Fruit fly (Drosophila melanogaster): ENCODE data around the gene CG7573.

The CG7573 gene

DNA sequence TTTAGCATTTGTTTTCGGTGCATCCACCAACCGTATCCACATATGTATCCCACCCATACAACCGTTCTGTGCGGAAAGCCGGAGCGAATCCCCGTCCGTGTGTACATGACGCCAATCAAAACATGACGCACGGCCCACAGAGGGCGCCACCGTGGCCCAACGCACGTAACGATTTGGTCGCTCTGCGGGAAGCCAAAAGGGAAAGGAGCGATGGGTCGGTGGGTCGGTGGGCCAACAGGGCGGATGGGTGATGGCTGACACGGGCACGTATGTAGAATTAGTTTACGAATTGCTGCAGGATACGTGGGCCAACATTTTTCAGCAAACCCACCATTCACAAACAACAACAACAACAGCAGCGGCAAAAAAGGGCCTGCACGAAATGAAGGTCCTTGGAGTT, 47.2 kb downstream of the CG7573 start (continued):
- TF ChIP-seq Mrtf (GFP tag; IDR thresholded peaks at IDR 0.05) (0 out of 3 replicates have a peak, but pooled peaks have one; percentile 44), fd96Cb (tag; optimal IDR thresholded peaks at IDR 0.05) (no peak), Oli (tag; optimal IDR thresholded peaks at IDR 0.05) (no peak), CG10431 (GFP tag; optimal IDR thresholded peaks at IDR 0.05) (no peak), disco-r (GFP tag; optimal IDR thresholded peaks at IDR 0.05) (no peak), dati (GFP tag; IDR thresholded peaks at IDR 0.05) (no peak; the same call in 1 of the 2 replicates), bsh (GFP tag; optimal IDR thresholded peaks at IDR 0.05) (peak in 1 of 2 experiments; percentile 14), inv (GFP tag; IDR thresholded peaks at IDR 0.05; ENCODE audit: partially characterized antibody) (no peak), Hr78 (GFP tag; optimal IDR thresholded peaks at IDR 0.05) (no peak), croc (GFP tag; conservative IDR thresholded peaks at IDR 0.05) (no peak), GATAe (GFP tag; conservative IDR thresholded peaks at IDR 0.05) (no peak), CG3726 (GFP tag; IDR thresholded peaks at IDR 0.05) (no peak), jumu (GFP tag; optimal IDR thresholded peaks at IDR 0.05) (peak; percentile 2), lilli (GFP tag; optimal IDR thresholded peaks at IDR 0.05) (no peak), Bgb (GFP tag; IDR thresholded peaks at IDR 0.05; ENCODE audit: partially characterized antibody) (peak; percentile 24; the same call in 1 of the 2 replicates), lmd (GFP tag; IDR thresholded peaks at IDR 0.05) (0 out of 2 replicates have a peak, but pooled peaks have one; percentile 5), Gsc (GFP tag; IDR thresholded peaks at IDR 0.05) (no peak), CG34376 (GFP tag; optimal IDR thresholded peaks at IDR 0.05) (no peak), ken (GFP tag; IDR thresholded peaks at IDR 0.05) (peak; percentile 43; the same call in 1 of the 3 replicates), fru (optimal IDR thresholded peaks at IDR 0.05) (no peak), ap (GFP tag; IDR thresholded peaks at IDR 0.05) (no peak), NC2α (GFP tag; optimal IDR thresholded peaks at IDR 0.05) (no peak), CG1832 (GFP tag; optimal IDR thresholded peaks at IDR 0.05) (no peak), Hsf (GFP tag; optimal IDR thresholded peaks at IDR 0.05) (no peak), so (GFP tag; IDR thresholded peaks at IDR 0.05) (0 out of 3 replicates have a peak, but pooled peaks have one; percentile 33), Hand (GFP tag; optimal IDR thresholded peaks at IDR 0.05) (no peak), CG17328 (GFP tag; IDR thresholded peaks at IDR 0.05) (0 out of 2 replicates have a peak, but pooled peaks have one; percentile 24), CG15011 (GFP tag; optimal IDR thresholded peaks at IDR 0.05) (no peak), Max (GFP tag; optimal IDR thresholded peaks at IDR 0.05) (no peak), CG12299 (tag; optimal IDR thresholded peaks at IDR 0.05) (no peak), chm (GFP tag; IDR thresholded peaks at IDR 0.05) (peak; percentile 66; the same call in 1 of the 2 replicates), CG13123 (GFP tag; optimal IDR thresholded peaks at IDR 0.05) (no peak), Oaz (GFP tag; IDR thresholded peaks at IDR 0.05) (no peak), HLH54F (GFP tag; optimal IDR thresholded peaks at IDR 0.05) (no peak), sima (GFP tag; optimal IDR thresholded peaks at IDR 0.05) (no peak), CHES-1-like (GFP tag; optimal IDR thresholded peaks at IDR 0.05) (no peak), tx (GFP tag; optimal IDR thresholded peaks at IDR 0.05) (no peak), ase (GFP tag; IDR thresholded peaks at IDR 0.05) (no peak), CG15696 (tag; optimal IDR thresholded peaks at IDR 0.05) (no peak), CrebB (tag; optimal IDR thresholded peaks at IDR 0.05) (no peak), Abd-B (GFP tag; optimal IDR thresholded peaks at IDR 0.05) (no peak), sr (GFP tag; IDR thresholded peaks at IDR 0.05) (0 out of 3 replicates have a peak, but pooled peaks have one; percentile 31), Dref (GFP tag; IDR thresholded peaks at IDR 0.05) (no peak), Nf-YA (GFP tag; IDR thresholded peaks at IDR 0.05) (no peak), CG6854 (GFP tag; optimal IDR thresholded peaks at IDR 0.05) (no peak), PHDP (tag; optimal IDR thresholded peaks at IDR 0.05) (no peak), crc (GFP tag; optimal IDR thresholded peaks at IDR 0.05) (no peak), btn (GFP tag; optimal IDR thresholded peaks at IDR 0.05) (no peak), CG7271 (tag; optimal IDR thresholded peaks at IDR 0.05) (no peak), pan (optimal IDR thresholded peaks at IDR 0.05) (no peak), pan (GFP tag; optimal IDR thresholded peaks at IDR 0.05 in 1 of 2, IDR thresholded peaks at IDR 0.05 in 1 of 2) (peak in 1 of 2 experiments; percentile 46), Lim3 (GFP tag; IDR thresholded peaks at IDR 0.05) (no peak)

All from whole organism, embryonic.